Comparison of ENCODE assay signal across 1 fruit fly cellular context in the genomic region with DNA sequence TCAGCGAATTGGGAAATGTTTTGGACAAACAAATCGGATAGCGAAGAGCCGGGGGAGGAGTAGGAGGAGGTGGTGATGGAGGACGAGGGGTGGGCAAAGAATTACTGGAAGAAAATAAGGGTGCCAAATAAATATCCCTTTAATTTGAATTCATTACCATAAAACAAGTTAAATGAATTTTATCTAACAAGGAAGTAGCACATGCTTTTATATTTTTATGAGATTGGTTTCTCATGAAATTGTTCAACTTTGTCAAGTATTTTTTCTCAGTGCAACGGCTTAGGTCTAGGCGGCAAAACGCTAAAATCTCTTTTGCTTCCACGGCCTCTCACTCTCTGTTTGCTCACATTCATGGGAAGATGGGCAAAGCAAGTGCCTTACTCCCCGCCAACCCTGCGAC.
TF ChIP-seq lines count a peak whose summit lies in the region.

No protein-coding gene starts in this region.

TF ChIP-seq in whole organism, embryonic, 481 proteins besides CTCF, POLR2A, EP300 and RAD21 (continued from another document and continues in another):
- TF ChIP-seq CG31441 (GFP tag; IDR thresholded peaks at IDR 0.05; lab: Robert Waterston, UW): no peak
- TF ChIP-seq gsb (GFP tag; IDR thresholded peaks at IDR 0.05; lab: Robert Waterston, UW): no peak
- no peak for TF ChIP-seq CG43689 (GFP tag; IDR thresholded peaks at IDR 0.05; lab: Robert Waterston, UW)
- no peak; the same call in 1 of the 2 replicates for TF ChIP-seq vvl (GFP tag; IDR thresholded peaks at IDR 0.05; lab: Robert Waterston, UW)
- no peak for TF ChIP-seq eyg (GFP tag; optimal IDR thresholded peaks at IDR 0.05; lab: Kevin White, UChicago)
- TF ChIP-seq ssp (GFP tag; IDR thresholded peaks at IDR 0.05; lab: Robert Waterston, UW): 0 out of 2 replicates have a peak, but pooled peaks have one; percentile 30
- no peak for TF ChIP-seq CG17186 (GFP tag; optimal IDR thresholded peaks at IDR 0.05; lab: Kevin White, UChicago)
- no peak for TF ChIP-seq cas (GFP tag; IDR thresholded peaks at IDR 0.05; lab: Robert Waterston, UW)
- TF ChIP-seq CG13894 (tag; optimal IDR thresholded peaks at IDR 0.05; lab: Kevin White, UChicago): no peak
- no peak for TF ChIP-seq ind (GFP tag; optimal IDR thresholded peaks at IDR 0.05; lab: Kevin White, UChicago)
- peak; percentile 46 for TF ChIP-seq CG1603 (tag; optimal IDR thresholded peaks at IDR 0.05; lab: Kevin White, UChicago)
- no peak for TF ChIP-seq oc (tag; optimal IDR thresholded peaks at IDR 0.05; lab: Kevin White, UChicago)
- TF ChIP-seq onecut (GFP tag; IDR thresholded peaks at IDR 0.05; lab: Robert Waterston, UW): no peak
- TF ChIP-seq Rfx (GFP tag; IDR thresholded peaks at IDR 0.05; lab: Robert Waterston, UW): no peak
- no peak for TF ChIP-seq h (optimal IDR thresholded peaks at IDR 0.05; lab: Kevin White, UChicago)
- no peak for TF ChIP-seq CG6654 (GFP tag; optimal IDR thresholded peaks at IDR 0.05; lab: Kevin White, UChicago)
- peak; percentile 25 for TF ChIP-seq CG2712 (tag; optimal IDR thresholded peaks at IDR 0.05; lab: Kevin White, UChicago)
- no peak for TF ChIP-seq Dbx (GFP tag; IDR thresholded peaks at IDR 0.05; lab: Robert Waterston, UW)
- no peak for TF ChIP-seq CG10565 (GFP tag; optimal IDR thresholded peaks at IDR 0.05; lab: Kevin White, UChicago)
- peak; percentile 27 for TF ChIP-seq Ssrp (tag; optimal IDR thresholded peaks at IDR 0.05; lab: Kevin White, UChicago)
- no peak for TF ChIP-seq Dip2 (GFP tag; IDR thresholded peaks at IDR 0.05; lab: Robert Waterston, UW)
- no peak for TF ChIP-seq CG2202 (tag; optimal IDR thresholded peaks at IDR 0.05; lab: Kevin White, UChicago)
- no peak for TF ChIP-seq CG4854 (GFP tag; optimal IDR thresholded peaks at IDR 0.05; lab: Kevin White, UChicago)
- no peak for TF ChIP-seq CG18476 (GFP tag; optimal IDR thresholded peaks at IDR 0.05; lab: Kevin White, UChicago)
- TF ChIP-seq NfI (GFP tag; optimal IDR thresholded peaks at IDR 0.05; lab: Kevin White, UChicago): no peak
- TF ChIP-seq az2 (GFP tag; optimal IDR thresholded peaks at IDR 0.05; lab: Kevin White, UChicago): peak; percentile 41
- no peak for TF ChIP-seq Gsc (GFP tag; IDR thresholded peaks at IDR 0.05; lab: Robert Waterston, UW)
- TF ChIP-seq CG2129 (GFP tag; IDR thresholded peaks at IDR 0.05; lab: Robert Waterston, UW; ENCODE audit: partially characterized antibody): no peak
- no peak for TF ChIP-seq CG12744 (GFP tag; optimal IDR thresholded peaks at IDR 0.05; lab: Kevin White, UChicago)
- no peak for TF ChIP-seq usp (GFP tag; optimal IDR thresholded peaks at IDR 0.05; lab: Kevin White, UChicago)
- no peak for TF ChIP-seq CG2875 (GFP tag; optimal IDR thresholded peaks at IDR 0.05; lab: Kevin White, UChicago)
- peak in 1 of 2 experiments; percentile 60 for TF ChIP-seq chif (GFP tag; optimal IDR thresholded peaks at IDR 0.05; lab: Kevin White, UChicago)
- TF ChIP-seq MESR4 (GFP tag; optimal IDR thresholded peaks at IDR 0.05; lab: Kevin White, UChicago): no peak
- TF ChIP-seq CG8290 (GFP tag; optimal IDR thresholded peaks at IDR 0.05; lab: Kevin White, UChicago): no peak
- no peak for TF ChIP-seq CG8290 (tag; optimal IDR thresholded peaks at IDR 0.05; lab: Kevin White, UChicago)
- TF ChIP-seq HmgZ (tag; optimal IDR thresholded peaks at IDR 0.05; lab: Kevin White, UChicago): no peak
- no peak for TF ChIP-seq sim (GFP tag; IDR thresholded peaks at IDR 0.05; lab: Robert Waterston, UW)
- TF ChIP-seq CG1024 (GFP tag; IDR thresholded peaks at IDR 0.05; lab: Robert Waterston, UW): no peak
- TF ChIP-seq CG7928 (GFP tag; optimal IDR thresholded peaks at IDR 0.05; lab: Kevin White, UChicago): no peak
- TF ChIP-seq CG7839 (tag; optimal IDR thresholded peaks at IDR 0.05; lab: Kevin White, UChicago): peak; percentile 17
- no peak for TF ChIP-seq CG10267 (tag; optimal IDR thresholded peaks at IDR 0.05; lab: Kevin White, UChicago)
- no peak for TF ChIP-seq chinmo (GFP tag; IDR thresholded peaks at IDR 0.05; lab: Robert Waterston, UW; ENCODE audit: partially characterized antibody)
- peak; percentile 31 for TF ChIP-seq CG1602 (GFP tag; optimal IDR thresholded peaks at IDR 0.05; lab: Kevin White, UChicago)
- no peak for TF ChIP-seq hkb (optimal IDR thresholded peaks at IDR 0.05; lab: Kevin White, UChicago)
- TF ChIP-seq hkb (GFP tag; IDR thresholded peaks at IDR 0.05; lab: Robert Waterston, UW): 0 out of 2 replicates have a peak, but pooled peaks have one; percentile 24
- no peak for TF ChIP-seq CG18011 (GFP tag; optimal IDR thresholded peaks at IDR 0.05; lab: Kevin White, UChicago)
- TF ChIP-seq p53 (GFP tag; optimal IDR thresholded peaks at IDR 0.05; lab: Kevin White, UChicago): no peak
- TF ChIP-seq peb (GFP tag; IDR thresholded peaks at IDR 0.05; lab: Robert Waterston, UW): no peak
- no peak for TF ChIP-seq Bdp1 (GFP tag; optimal IDR thresholded peaks at IDR 0.05; lab: Kevin White, UChicago)
- no peak for TF ChIP-seq CG13775 (GFP tag; optimal IDR thresholded peaks at IDR 0.05; lab: Kevin White, UChicago)
- TF ChIP-seq unpg (GFP tag; optimal IDR thresholded peaks at IDR 0.05; lab: Kevin White, UChicago): peak; percentile 26
- TF ChIP-seq CG9609 (GFP tag; optimal IDR thresholded peaks at IDR 0.05; lab: Kevin White, UChicago): peak; percentile 3
- TF ChIP-seq zfh2 (GFP tag; optimal IDR thresholded peaks at IDR 0.05; lab: Kevin White, UChicago): no peak
- no peak for TF ChIP-seq ato (GFP tag; IDR thresholded peaks at IDR 0.05; lab: Robert Waterston, UW; ENCODE audit: partially characterized antibody)
- TF ChIP-seq pum (GFP tag; optimal IDR thresholded peaks at IDR 0.05; lab: Kevin White, UChicago): no peak
- TF ChIP-seq Taf1 (GFP tag; IDR thresholded peaks at IDR 0.05; lab: Robert Waterston, UW): no peak
- no peak for TF ChIP-seq tup (GFP tag; optimal IDR thresholded peaks at IDR 0.05; lab: Kevin White, UChicago)
- peak; percentile 0 for TF ChIP-seq Hr3 (GFP tag; optimal IDR thresholded peaks at IDR 0.05; lab: Kevin White, UChicago)
- TF ChIP-seq CG10959 (GFP tag; IDR thresholded peaks at IDR 0.05; lab: Robert Waterston, UW): peak; percentile 49
- no peak for TF ChIP-seq ab (GFP tag; optimal IDR thresholded peaks at IDR 0.05; lab: Kevin White, UChicago)
- no peak for TF ChIP-seq caup (GFP tag; optimal IDR thresholded peaks at IDR 0.05; lab: Kevin White, UChicago; ENCODE audit: severe bottlenecking)
- no peak for TF ChIP-seq CG33213 (GFP tag; optimal IDR thresholded peaks at IDR 0.05; lab: Kevin White, UChicago)
- no peak for TF ChIP-seq CG17612 (GFP tag; IDR thresholded peaks at IDR 0.05; lab: Robert Waterston, UW)
- TF ChIP-seq ase (GFP tag; IDR thresholded peaks at IDR 0.05; lab: Robert Waterston, UW): no peak
- TF ChIP-seq CG13296 (GFP tag; optimal IDR thresholded peaks at IDR 0.05; lab: Kevin White, UChicago): no peak
- no peak for TF ChIP-seq sna (GFP tag; IDR thresholded peaks at IDR 0.05; lab: Robert Waterston, UW; ENCODE audit: partially characterized antibody)
- no peak for TF ChIP-seq nerfin-1 (tag; optimal IDR thresholded peaks at IDR 0.05; lab: Kevin White, UChicago)
- TF ChIP-seq CG31388 (GFP tag; optimal IDR thresholded peaks at IDR 0.05; lab: Kevin White, UChicago): no peak
- no peak for TF ChIP-seq nau (GFP tag; optimal IDR thresholded peaks at IDR 0.05; lab: Kevin White, UChicago)
- peak; percentile 35; the same call in 1 of the 2 replicates for TF ChIP-seq ranshi (GFP tag; IDR thresholded peaks at IDR 0.05; lab: Robert Waterston, UW)
- no peak for TF ChIP-seq dati (GFP tag; IDR thresholded peaks at IDR 0.05; lab: Robert Waterston, UW)
- peak; percentile 42 for TF ChIP-seq CG12391 (tag; optimal IDR thresholded peaks at IDR 0.05; lab: Kevin White, UChicago)
- TF ChIP-seq GATAe (GFP tag; conservative IDR thresholded peaks at IDR 0.05; lab: Robert Waterston, UW): no peak
- no peak for TF ChIP-seq Atf6 (GFP tag; IDR thresholded peaks at IDR 0.05; lab: Robert Waterston, UW)
- peak; percentile 6 for TF ChIP-seq tin (GFP tag; optimal IDR thresholded peaks at IDR 0.05; lab: Kevin White, UChicago)
- no peak for TF ChIP-seq Neu2 (GFP tag; optimal IDR thresholded peaks at IDR 0.05; lab: Kevin White, UChicago; ENCODE audit: borderline replicate concordance)
- no peak for TF ChIP-seq CG9932 (GFP tag; IDR thresholded peaks at IDR 0.05; lab: Robert Waterston, UW)
- TF ChIP-seq zf30C (GFP tag; optimal IDR thresholded peaks at IDR 0.05; lab: Kevin White, UChicago): peak; percentile 50
- TF ChIP-seq CG30403 (GFP tag; optimal IDR thresholded peaks at IDR 0.05; lab: Kevin White, UChicago): peak; percentile 18
- peak; percentile 28; the same call in 1 of the 2 replicates for TF ChIP-seq ara (GFP tag; IDR thresholded peaks at IDR 0.05; lab: Robert Waterston, UW)
- no peak for TF ChIP-seq ap (GFP tag; IDR thresholded peaks at IDR 0.05; lab: Robert Waterston, UW)
- TF ChIP-seq CG11504 (tag; optimal IDR thresholded peaks at IDR 0.05; lab: Kevin White, UChicago): peak; percentile 32
- no peak for TF ChIP-seq shn (GFP tag; optimal IDR thresholded peaks at IDR 0.05; lab: Kevin White, UChicago)
- no peak for TF ChIP-seq org-1 (GFP tag; optimal IDR thresholded peaks at IDR 0.05; lab: Kevin White, UChicago)
- TF ChIP-seq CG10366 (GFP tag; IDR thresholded peaks at IDR 0.05; lab: Robert Waterston, UW): no peak
- no peak for TF ChIP-seq CG10274 (GFP tag; optimal IDR thresholded peaks at IDR 0.05; lab: Kevin White, UChicago)
- TF ChIP-seq Dp (GFP tag; optimal IDR thresholded peaks at IDR 0.05; lab: Kevin White, UChicago): no peak
- TF ChIP-seq pan (optimal IDR thresholded peaks at IDR 0.05; lab: Kevin White, UChicago): no peak
- no peak for TF ChIP-seq pan (GFP tag; optimal IDR thresholded peaks at IDR 0.05 in 1 of 2, IDR thresholded peaks at IDR 0.05 in 1 of 2)
- no peak for TF ChIP-seq repo (GFP tag; optimal IDR thresholded peaks at IDR 0.05; lab: Kevin White, UChicago)
- no peak for TF ChIP-seq luna (GFP tag; optimal IDR thresholded peaks at IDR 0.05; lab: Kevin White, UChicago)
- peak in 1 of 2 experiments; percentile 8 for TF ChIP-seq Pdp1 (GFP tag; optimal IDR thresholded peaks at IDR 0.05; lab: Kevin White, UChicago)
- peak; percentile 8; the same call in 1 of the 3 replicates for TF ChIP-seq Optix (GFP tag; IDR thresholded peaks at IDR 0.05; lab: Robert Waterston, UW)
- TF ChIP-seq CG10209 (GFP tag; optimal IDR thresholded peaks at IDR 0.05; lab: Kevin White, UChicago): peak; percentile 2
- TF ChIP-seq cato (GFP tag; optimal IDR thresholded peaks at IDR 0.05; lab: Kevin White, UChicago; ENCODE audit: borderline replicate concordance): no peak
- no peak for TF ChIP-seq CG13424 (tag; optimal IDR thresholded peaks at IDR 0.05; lab: Kevin White, UChicago)
- no peak for TF ChIP-seq CG12071 (GFP tag; optimal IDR thresholded peaks at IDR 0.05; lab: Kevin White, UChicago)
- no peak for TF ChIP-seq Hand (GFP tag; optimal IDR thresholded peaks at IDR 0.05; lab: Kevin White, UChicago)
- TF ChIP-seq ttk (GFP tag; IDR thresholded peaks at IDR 0.05; lab: Robert Waterston, UW): no peak
- no peak for TF ChIP-seq pita (GFP tag; optimal IDR thresholded peaks at IDR 0.05; lab: Kevin White, UChicago)
- no peak for TF ChIP-seq CG13123 (GFP tag; optimal IDR thresholded peaks at IDR 0.05; lab: Kevin White, UChicago)
- TF ChIP-seq cad (GFP tag; optimal IDR thresholded peaks at IDR 0.05; lab: Kevin White, UChicago): no peak
- TF ChIP-seq vnd (GFP tag; IDR thresholded peaks at IDR 0.05; lab: Robert Waterston, UW; ENCODE audit: partially characterized antibody): no peak
- peak; percentile 32 for TF ChIP-seq CG8765 (GFP tag; IDR thresholded peaks at IDR 0.05; lab: Robert Waterston, UW)
- TF ChIP-seq Aef1 (GFP tag; IDR thresholded peaks at IDR 0.05; lab: Robert Waterston, UW): no peak
- peak; percentile 54 for TF ChIP-seq row (GFP tag; IDR thresholded peaks at IDR 0.05; lab: Robert Waterston, UW)
- peak; percentile 8 for TF ChIP-seq fd102C (GFP tag; optimal IDR thresholded peaks at IDR 0.05; lab: Kevin White, UChicago)
- TF ChIP-seq CG15601 (tag; optimal IDR thresholded peaks at IDR 0.05; lab: Kevin White, UChicago): no peak
- TF ChIP-seq Fer3 (tag; optimal IDR thresholded peaks at IDR 0.05; lab: Kevin White, UChicago): no peak
- TF ChIP-seq CG18262 (tag; optimal IDR thresholded peaks at IDR 0.05; lab: Kevin White, UChicago): peak; percentile 6
- peak; percentile 38; the same call in 1 of the 2 replicates for TF ChIP-seq CG17328 (GFP tag; IDR thresholded peaks at IDR 0.05; lab: Robert Waterston, UW)
- TF ChIP-seq Trl (optimal IDR thresholded peaks at IDR 0.05; lab: Kevin White, UChicago): no peak
- no peak for TF ChIP-seq Trl (GFP tag; optimal IDR thresholded peaks at IDR 0.05; lab: Kevin White, UChicago)
- TF ChIP-seq rib (GFP tag; IDR thresholded peaks at IDR 0.05; lab: Robert Waterston, UW): no peak
- TF ChIP-seq zen2 (GFP tag; IDR thresholded peaks at IDR 0.05; lab: Robert Waterston, UW; ENCODE audit: partially characterized antibody): no peak
- TF ChIP-seq pb (GFP tag; optimal IDR thresholded peaks at IDR 0.05; lab: Kevin White, UChicago): no peak
- TF ChIP-seq CG34422 (GFP tag; IDR thresholded peaks at IDR 0.05; lab: Robert Waterston, UW): no peak
- peak; percentile 51 for TF ChIP-seq nmo (GFP tag; optimal IDR thresholded peaks at IDR 0.05; lab: Kevin White, UChicago)
- TF ChIP-seq CG8388 (GFP tag; optimal IDR thresholded peaks at IDR 0.05; lab: Kevin White, UChicago): peak; percentile 20
- no peak for TF ChIP-seq tio (GFP tag; optimal IDR thresholded peaks at IDR 0.05; lab: Kevin White, UChicago)
- TF ChIP-seq ftz-f1 (GFP tag; optimal IDR thresholded peaks at IDR 0.05; lab: Kevin White, UChicago): no peak
- TF ChIP-seq zfh1 (GFP tag; IDR thresholded peaks at IDR 0.05; lab: Robert Waterston, UW): peak; percentile 77
- no peak for TF ChIP-seq br (optimal IDR thresholded peaks at IDR 0.05; lab: Kevin White, UChicago)
- TF ChIP-seq mld (GFP tag; IDR thresholded peaks at IDR 0.05; lab: Robert Waterston, UW; ENCODE audit: partially characterized antibody): no peak
- TF ChIP-seq Atf3 (GFP tag; optimal IDR thresholded peaks at IDR 0.05; lab: Kevin White, UChicago): no peak
- no peak for TF ChIP-seq D19B (GFP tag; optimal IDR thresholded peaks at IDR 0.05; lab: Kevin White, UChicago)
- peak in 1 of 2 experiments; percentile 51 for TF ChIP-seq bsh (GFP tag; optimal IDR thresholded peaks at IDR 0.05; lab: Kevin White, UChicago)
- no peak for TF ChIP-seq Awh (GFP tag; IDR thresholded peaks at IDR 0.05; lab: Robert Waterston, UW)
- TF ChIP-seq crp (GFP tag; optimal IDR thresholded peaks at IDR 0.05; lab: Kevin White, UChicago): no peak
- TF ChIP-seq CG14014 (GFP tag; IDR thresholded peaks at IDR 0.05; lab: Robert Waterston, UW): no peak
- TF ChIP-seq CG11456 (GFP tag; IDR thresholded peaks at IDR 0.05; lab: Robert Waterston, UW): no peak
- TF ChIP-seq CoRest (tag; optimal IDR thresholded peaks at IDR 0.05; lab: Kevin White, UChicago): no peak
